Worm (Caenorhabditis elegans): ENCODE measurements around the gene Y73C8C.10.

ce11 chrV:3146932-3147331, 19.4 kb upstream of the Y73C8C.10 start, which contains the start of gene srab-11:
- no peak for TF ChIP-seq ceh-9 (tag; optimal IDR thresholded peaks at IDR 0.05)
- TF ChIP-seq zip-5 (tag; optimal IDR thresholded peaks at IDR 0.05): no peak
- no peak for TF ChIP-seq nfya-1 (tag; optimal IDR thresholded peaks at IDR 0.05)
- TF ChIP-seq F13H6.1 (tag; optimal IDR thresholded peaks at IDR 0.05): no peak
- TF ChIP-seq ama-1 (optimal IDR thresholded peaks at IDR 0.05): no peak
- no peak for TF ChIP-seq fax-1 (tag; optimal IDR thresholded peaks at IDR 0.05)
